Worm (Caenorhabditis elegans): ENCODE data around the gene srh-258.

srh-258 gene

ce11 chrV:15395347-15395746, 9.6 kb upstream of the srh-258 start, which contains the start of gene cyb-3:
Gene cyb-3 (plus strand): TSS chrV:15395696.
- TF ChIP-seq nhr-23 (tag; optimal IDR thresholded peaks at IDR 0.05) (no peak), blmp-1 (tag; optimal IDR thresholded peaks at IDR 0.05; ENCODE audit: insufficient read depth) (no peak), unc-55 (GFP tag; optimal IDR thresholded peaks at IDR 0.05) (no peak), ztf-11 (tag; optimal IDR thresholded peaks at IDR 0.05) (no peak), F13H6.1 (tag; optimal IDR thresholded peaks at IDR 0.05) (no peak), nhr-12 (tag; optimal IDR thresholded peaks at IDR 0.05) (no peak), unc-39 (tag; optimal IDR thresholded peaks at IDR 0.05) (no peak), ztf-4 (tag; optimal IDR thresholded peaks at IDR 0.05) (no peak), sma-9 (GFP tag; optimal IDR thresholded peaks at IDR 0.05) (no peak), sma-9 (tag; optimal IDR thresholded peaks at IDR 0.05) (no peak)

ce11 chrV:15397139-15397538, 7.8 kb upstream of the srh-258 start:
- TF ChIP-seq nhr-237 (tag; optimal IDR thresholded peaks at IDR 0.05) (no peak), fos-1 (tag; optimal IDR thresholded peaks at IDR 0.05) (no peak), dmd-4 (tag; optimal IDR thresholded peaks at IDR 0.05) (no peak), lin-13 (GFP tag; optimal IDR thresholded peaks at IDR 0.05) (no peak), elt-3 (tag; optimal IDR thresholded peaks at IDR 0.05) (no peak)

- TF ChIP-seq F13H6.1 (tag; optimal IDR thresholded peaks at IDR 0.05), result no peak
- no peak for TF ChIP-seq fos-1 (tag; optimal IDR thresholded peaks at IDR 0.05)
- no peak for TF ChIP-seq egl-27 (tag; optimal IDR thresholded peaks at IDR 0.05)
- TF ChIP-seq ama-1 (optimal IDR thresholded peaks at IDR 0.05), result no peak
Observed at ce11 chrV:15398728-15399127, 6.2 kb upstream of the srh-258 start, which contains the start of gene fbxa-199. Gene fbxa-199 (minus strand): TSS chrV:15398828.

ce11 chrV:15399691-15400377, 5.1 kb upstream of the srh-258 start, which contains the start of the genes T06E6.15 and sri-7:
Gene T06E6.15 (minus strand): TSS chrV:15399791.
Gene sri-7 (plus strand): TSS chrV:15400327.
- no peak for TF ChIP-seq unc-55 (GFP tag; optimal IDR thresholded peaks at IDR 0.05)
- no peak for TF ChIP-seq blmp-1 (tag; optimal IDR thresholded peaks at IDR 0.05; ENCODE audit: insufficient read depth)
- peak; percentile 33 for TF ChIP-seq fos-1 (tag; optimal IDR thresholded peaks at IDR 0.05)

- TF ChIP-seq ztf-4 (tag; optimal IDR thresholded peaks at IDR 0.05) (no peak), mdl-1 (tag; optimal IDR thresholded peaks at IDR 0.05) (no peak), alr-1 (tag; optimal IDR thresholded peaks at IDR 0.05) (no peak), fos-1 (tag; optimal IDR thresholded peaks at IDR 0.05) (peak; percentile 16)
Observed at ce11 chrV:15401856-15402314, 3.1 kb upstream of the srh-258 start, which contains the start of gene fbxa-135. Gene fbxa-135 (plus strand): TSS chrV:15402264.

DNA sequence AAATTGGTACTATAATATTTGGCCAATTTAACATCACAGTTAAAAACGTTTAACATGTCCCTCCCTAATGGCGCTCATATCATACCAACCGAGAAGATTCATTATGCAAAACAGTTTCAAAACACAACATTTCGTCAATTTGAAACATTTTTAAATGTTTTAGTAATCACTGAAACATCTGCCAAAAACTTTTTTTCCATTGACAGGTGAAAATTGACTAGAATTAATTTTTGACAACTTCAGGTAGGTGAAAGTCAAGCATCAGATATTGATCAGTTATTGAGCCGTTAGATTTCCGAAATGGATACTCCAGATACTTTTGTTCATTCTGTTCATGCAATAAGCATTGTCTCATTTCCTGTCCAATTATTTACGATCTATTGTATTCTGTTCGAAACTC, 2.0 kb downstream of the srh-258 start, which contains the start of gene srh-257:
Gene srh-257 (plus strand): TSS at position 301 of the 400 bp plus-strand sequence.
- TF ChIP-seq nhr-12 (tag; optimal IDR thresholded peaks at IDR 0.05) (no peak), ceh-16 (tag; optimal IDR thresholded peaks at IDR 0.05) (no peak), lsy-2 (tag; optimal IDR thresholded peaks at IDR 0.05) (no peak), egl-27 (tag; optimal IDR thresholded peaks at IDR 0.05) (no peak), elt-1 (tag; optimal IDR thresholded peaks at IDR 0.05) (no peak), ZK546.5 (tag; optimal IDR thresholded peaks at IDR 0.05) (no peak), C34F6.9 (tag; optimal IDR thresholded peaks at IDR 0.05) (no peak), mdl-1 (tag; optimal IDR thresholded peaks at IDR 0.05) (no peak), ceh-82 (tag; optimal IDR thresholded peaks at IDR 0.05) (no peak), dmd-4 (tag; optimal IDR thresholded peaks at IDR 0.05) (no peak), snpc-4 (tag; optimal IDR thresholded peaks at IDR 0.05) (no peak)

ce11 chrV:15412625-15413024, 7.7 kb downstream of the srh-258 start, which contains the start of gene srbc-63:
Gene srbc-63 (minus strand): TSS chrV:15412725.
- no peak for TF ChIP-seq sma-9 (GFP tag; optimal IDR thresholded peaks at IDR 0.05)
- no peak for TF ChIP-seq sma-9 (tag; optimal IDR thresholded peaks at IDR 0.05)
- no peak for TF ChIP-seq nhr-237 (tag; optimal IDR thresholded peaks at IDR 0.05)
- TF ChIP-seq ceh-16 (tag; optimal IDR thresholded peaks at IDR 0.05), result no peak
- no peak for TF ChIP-seq dmd-4 (tag; optimal IDR thresholded peaks at IDR 0.05)
- no peak for TF ChIP-seq skn-1 (tag; optimal IDR thresholded peaks at IDR 0.05)
- TF ChIP-seq nhr-10 (tag; optimal IDR thresholded peaks at IDR 0.05), result no peak
- no peak for TF ChIP-seq ztf-1 (GFP tag; conservative IDR thresholded peaks at IDR 0.05)
- TF ChIP-seq lsy-2 (tag; optimal IDR thresholded peaks at IDR 0.05), result no peak
- TF ChIP-seq crh-2 (tag; optimal IDR thresholded peaks at IDR 0.05), result no peak
- TF ChIP-seq nhr-77 (tag; optimal IDR thresholded peaks at IDR 0.05), result no peak
- TF ChIP-seq mab-5 (tag; optimal IDR thresholded peaks at IDR 0.05), result no peak
- no peak for TF ChIP-seq R02D3.7 (tag; optimal IDR thresholded peaks at IDR 0.05)
- TF ChIP-seq sem-4 (tag; optimal IDR thresholded peaks at IDR 0.05), result no peak
- no peak for TF ChIP-seq lin-13 (GFP tag; optimal IDR thresholded peaks at IDR 0.05)
- no peak for TF ChIP-seq C34F6.9 (tag; optimal IDR thresholded peaks at IDR 0.05)

Measured in whole organism, L2 larva.